Worm (Caenorhabditis elegans): ENCODE data around the gene hrg-3.

The hrg-3 gene

DNA sequence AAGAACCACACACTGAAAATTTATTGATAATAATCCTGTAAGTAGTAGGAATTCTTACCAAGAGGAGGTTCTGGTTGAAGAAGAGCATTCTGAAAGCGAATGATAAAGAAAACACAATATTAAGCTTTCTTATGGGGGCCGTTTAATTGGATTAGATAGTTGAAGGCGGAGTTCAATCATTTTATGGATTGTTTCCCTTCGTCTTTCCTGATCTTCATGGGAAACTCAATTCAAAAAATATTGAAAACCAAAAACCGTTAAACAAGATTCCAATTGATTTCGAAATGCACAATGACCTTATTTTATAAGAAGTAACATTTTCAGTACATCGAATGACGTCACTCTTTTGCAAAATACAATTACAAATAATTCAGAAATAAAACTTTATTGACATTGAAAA is 42.8 kb downstream of the hrg-3 start, which contains the start of gene F46B6.13:
Gene F46B6.13 (minus strand): TSS at position 101 of the 400 bp plus-strand sequence.
- TF ChIP-seq ama-1 (optimal IDR thresholded peaks at IDR 0.05) (no peak), tra-4 (tag; optimal IDR thresholded peaks at IDR 0.05) (no peak), hmg-4 (GFP tag; optimal IDR thresholded peaks at IDR 0.05) (no peak), tbx-11 (GFP tag; IDR thresholded peaks at IDR 0.05) (no peak), aly-1 (tag; optimal IDR thresholded peaks at IDR 0.05) (no peak), ceh-36 (tag; optimal IDR thresholded peaks at IDR 0.05) (no peak), scrt-1 (GFP tag; IDR thresholded peaks at IDR 0.05) (no peak), B0310.2 (tag; optimal IDR thresholded peaks at IDR 0.05) (no peak), ets-7 (tag; optimal IDR thresholded peaks at IDR 0.05) (no peak), tbx-37 (GFP tag; conservative IDR thresholded peaks at IDR 0.05) (no peak), hnd-1 (tag; optimal IDR thresholded peaks at IDR 0.05) (no peak), pes-1 (GFP tag; IDR thresholded peaks at IDR 0.05) (no peak), flt-1 (GFP tag; IDR thresholded peaks at IDR 0.05) (no peak), hmbx-1 (tag; optimal IDR thresholded peaks at IDR 0.05) (no peak), F13C5.2 (tag; optimal IDR thresholded peaks at IDR 0.05) (no peak), sea-1 (GFP tag; conservative IDR thresholded peaks at IDR 0.05) (no peak), ceh-13 (GFP tag; optimal IDR thresholded peaks at IDR 0.05) (no peak)

DNA sequence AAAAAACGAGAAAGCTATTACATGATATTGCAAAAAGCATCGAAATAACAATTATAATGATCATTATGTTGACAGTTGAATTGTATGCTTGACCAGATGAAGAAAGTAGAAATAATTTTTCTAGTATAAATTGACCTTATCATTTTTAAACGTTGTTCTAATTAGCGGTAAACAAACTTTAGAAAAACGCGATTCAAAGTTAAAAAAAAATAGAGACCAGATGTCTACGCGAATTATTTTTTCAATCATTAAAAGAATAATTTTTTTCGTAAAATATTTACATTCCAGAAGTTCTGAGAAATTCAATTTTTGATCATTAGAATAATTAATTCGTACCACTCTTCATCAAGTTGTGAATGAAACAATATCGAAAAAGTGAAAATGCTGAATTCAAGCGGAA is 45.7 kb downstream of the hrg-3 start, which contains the start of gene F46B6.10:
Gene F46B6.10 (minus strand): TSS at position 101 of the 400 bp plus-strand sequence.
- no peak for TF ChIP-seq B0310.2 (tag; optimal IDR thresholded peaks at IDR 0.05)
- TF ChIP-seq scrt-1 (GFP tag; IDR thresholded peaks at IDR 0.05): no peak
- TF ChIP-seq hnd-1 (tag; optimal IDR thresholded peaks at IDR 0.05): no peak
- TF ChIP-seq pes-1 (GFP tag; IDR thresholded peaks at IDR 0.05): no peak
- no peak for TF ChIP-seq tra-4 (tag; optimal IDR thresholded peaks at IDR 0.05)
- no peak for TF ChIP-seq sea-1 (GFP tag; conservative IDR thresholded peaks at IDR 0.05)
- TF ChIP-seq F13C5.2 (tag; optimal IDR thresholded peaks at IDR 0.05): no peak
- no peak for TF ChIP-seq aly-1 (tag; optimal IDR thresholded peaks at IDR 0.05)
- TF ChIP-seq hmbx-1 (tag; optimal IDR thresholded peaks at IDR 0.05): no peak
- no peak for TF ChIP-seq flt-1 (GFP tag; IDR thresholded peaks at IDR 0.05)
- no peak for TF ChIP-seq hmg-4 (GFP tag; optimal IDR thresholded peaks at IDR 0.05)
- TF ChIP-seq ceh-36 (tag; optimal IDR thresholded peaks at IDR 0.05): no peak
- TF ChIP-seq tbx-37 (GFP tag; conservative IDR thresholded peaks at IDR 0.05): no peak
- no peak for TF ChIP-seq ceh-13 (GFP tag; optimal IDR thresholded peaks at IDR 0.05)
- TF ChIP-seq tbx-11 (GFP tag; IDR thresholded peaks at IDR 0.05): no peak
- no peak for TF ChIP-seq ama-1 (optimal IDR thresholded peaks at IDR 0.05)

DNA sequence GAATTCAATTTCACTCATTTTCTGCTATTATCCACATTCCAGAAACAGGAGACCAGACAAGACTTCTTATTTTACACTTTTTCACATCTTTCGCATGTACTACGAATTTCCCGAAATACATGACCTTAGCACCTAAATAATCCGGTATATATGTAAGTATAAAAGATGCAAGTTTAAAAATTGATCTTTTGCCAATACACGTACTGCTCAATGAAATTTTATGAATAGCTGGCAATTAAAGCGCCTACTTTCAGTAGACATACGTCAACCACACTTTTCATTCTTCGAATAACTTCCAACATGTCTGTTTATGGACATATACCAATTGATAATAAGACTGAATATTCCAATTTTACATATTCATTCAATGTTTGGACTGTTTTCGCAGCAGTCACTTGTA is 46.9 kb downstream of the hrg-3 start, which contains the start of gene sru-39:
Gene sru-39 (plus strand): TSS at position 301 of the 400 bp plus-strand sequence.
- no peak for TF ChIP-seq flt-1 (GFP tag; IDR thresholded peaks at IDR 0.05)
- no peak for TF ChIP-seq tbx-11 (GFP tag; IDR thresholded peaks at IDR 0.05)
- no peak for TF ChIP-seq scrt-1 (GFP tag; IDR thresholded peaks at IDR 0.05)
- TF ChIP-seq hnd-1 (tag; optimal IDR thresholded peaks at IDR 0.05): no peak
- no peak for TF ChIP-seq F13C5.2 (tag; optimal IDR thresholded peaks at IDR 0.05)
- no peak for TF ChIP-seq ceh-13 (GFP tag; optimal IDR thresholded peaks at IDR 0.05)
- TF ChIP-seq pes-1 (GFP tag; IDR thresholded peaks at IDR 0.05): no peak
- TF ChIP-seq ceh-36 (tag; optimal IDR thresholded peaks at IDR 0.05): no peak
- TF ChIP-seq ama-1 (optimal IDR thresholded peaks at IDR 0.05): no peak
- no peak for TF ChIP-seq tbx-37 (GFP tag; conservative IDR thresholded peaks at IDR 0.05)
- no peak for TF ChIP-seq ets-7 (tag; optimal IDR thresholded peaks at IDR 0.05)

DNA sequence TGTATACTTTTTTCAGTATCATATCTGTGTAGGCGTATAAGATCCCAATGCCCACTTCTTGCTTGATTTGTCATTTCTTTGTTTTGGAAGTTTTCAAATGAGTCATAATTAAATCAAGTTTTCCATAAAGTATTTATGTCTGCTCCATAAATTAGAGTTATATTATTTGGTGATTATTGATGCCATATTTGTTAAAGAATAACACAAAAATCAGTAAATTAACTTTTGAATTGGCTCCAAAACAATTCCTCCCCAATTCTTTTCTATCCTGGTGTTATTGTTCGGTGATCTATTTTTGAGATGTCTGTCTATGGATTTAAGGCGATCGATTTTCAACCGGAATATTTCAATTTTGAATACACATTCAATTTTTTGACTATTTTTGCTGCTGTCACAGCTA is 48.9 kb downstream of the hrg-3 start, which contains the start of gene sru-37:
Gene sru-37 (plus strand): TSS at position 301 of the 400 bp plus-strand sequence.
- TF ChIP-seq aly-1 (tag; optimal IDR thresholded peaks at IDR 0.05): no peak
- no peak for TF ChIP-seq sea-1 (GFP tag; conservative IDR thresholded peaks at IDR 0.05)
- TF ChIP-seq scrt-1 (GFP tag; IDR thresholded peaks at IDR 0.05): no peak
- no peak for TF ChIP-seq tbx-11 (GFP tag; IDR thresholded peaks at IDR 0.05)
- no peak for TF ChIP-seq pes-1 (GFP tag; IDR thresholded peaks at IDR 0.05)
- no peak for TF ChIP-seq tra-4 (tag; optimal IDR thresholded peaks at IDR 0.05)
- no peak for TF ChIP-seq ceh-13 (GFP tag; optimal IDR thresholded peaks at IDR 0.05)
- no peak for TF ChIP-seq flt-1 (GFP tag; IDR thresholded peaks at IDR 0.05)
- no peak for TF ChIP-seq tbx-37 (GFP tag; conservative IDR thresholded peaks at IDR 0.05)
- TF ChIP-seq hnd-1 (tag; optimal IDR thresholded peaks at IDR 0.05): no peak
- no peak for TF ChIP-seq hmg-4 (GFP tag; optimal IDR thresholded peaks at IDR 0.05)
- no peak for TF ChIP-seq ama-1 (optimal IDR thresholded peaks at IDR 0.05)
- no peak for TF ChIP-seq ets-7 (tag; optimal IDR thresholded peaks at IDR 0.05)
- TF ChIP-seq B0310.2 (tag; optimal IDR thresholded peaks at IDR 0.05): no peak
- TF ChIP-seq hmbx-1 (tag; optimal IDR thresholded peaks at IDR 0.05): no peak
- no peak for TF ChIP-seq ceh-36 (tag; optimal IDR thresholded peaks at IDR 0.05)
- no peak for TF ChIP-seq F13C5.2 (tag; optimal IDR thresholded peaks at IDR 0.05)

Data from whole organism, early embryonic.